Fruit fly (Drosophila melanogaster): Measurements from ENCODE around the gene Frq2.

DNA sequence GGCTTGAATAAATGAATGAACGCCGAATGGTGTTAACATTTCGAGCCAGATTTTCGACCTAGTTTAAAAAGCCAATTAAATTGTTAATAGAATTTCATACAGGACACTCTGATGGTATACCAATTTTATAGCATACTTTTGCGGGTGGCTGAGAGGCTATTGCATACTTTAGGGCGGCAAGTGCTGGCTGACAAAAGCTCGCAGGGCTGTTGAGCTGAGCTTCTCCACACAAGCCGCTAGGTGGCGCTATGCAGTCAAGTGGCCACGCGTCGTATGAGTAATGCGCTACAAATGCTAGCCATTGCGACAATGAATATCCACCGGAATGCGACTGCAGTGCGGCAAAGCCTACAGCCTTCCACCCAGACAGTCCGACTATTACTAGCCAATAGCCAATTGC is 61.9 kb downstream of the Frq2 start:
- TF ChIP-seq Myc (optimal IDR thresholded peaks at IDR 0.05) (peak; percentile 83), Dfd (GFP tag; optimal IDR thresholded peaks at IDR 0.05) (no peak), sage (GFP tag; optimal IDR thresholded peaks at IDR 0.05) (no peak), Sp1 (GFP tag; optimal IDR thresholded peaks at IDR 0.05) (no peak), ey (GFP tag; optimal IDR thresholded peaks at IDR 0.05) (no peak), woc (GFP tag; optimal IDR thresholded peaks at IDR 0.05) (no peak), HLH106 (tag; optimal IDR thresholded peaks at IDR 0.05) (no peak), dmrt93B (GFP tag; optimal IDR thresholded peaks at IDR 0.05) (no peak), tai (GFP tag; optimal IDR thresholded peaks at IDR 0.05) (no peak), N (GFP tag; optimal IDR thresholded peaks at IDR 0.05) (peak; percentile 3), CG9705 (GFP tag; optimal IDR thresholded peaks at IDR 0.05) (no peak), CG32264 (GFP tag; optimal IDR thresholded peaks at IDR 0.05) (no peak)

All from whole organism, wandering third instar larva.